Fruit fly (Drosophila melanogaster): ENCODE data around the gene nau.
A peak's percentile ranks its signal among the peaks of the same experiment; 100 is the strongest.

nau gene

DNA sequence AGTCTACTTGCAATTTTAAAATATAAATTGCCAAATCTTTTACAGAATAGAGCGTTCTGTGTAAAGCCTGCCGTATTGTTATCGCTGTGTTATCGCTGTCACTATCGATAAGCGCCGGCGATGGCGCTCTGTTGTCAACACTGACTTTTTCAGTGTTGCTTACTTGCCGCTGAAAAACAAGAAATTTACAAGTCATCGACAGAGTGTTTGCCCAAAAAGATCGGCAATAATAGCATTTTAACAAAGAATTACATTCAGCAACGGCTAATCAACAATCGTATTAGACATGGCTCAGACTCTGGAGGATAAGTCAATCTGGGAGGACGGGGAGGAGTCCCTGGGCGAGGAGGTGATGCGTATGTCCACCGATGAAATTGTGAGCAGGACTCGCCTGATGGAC lies 34.6 kb upstream of the nau start, which contains the start of the genes RanBP3 and Rpt5 (continued):
- TF ChIP-seq amos (GFP tag; IDR thresholded peaks at IDR 0.05; ENCODE audit: partially characterized antibody) (peak; percentile 86), hth (optimal IDR thresholded peaks at IDR 0.05) (no peak), Hsf (GFP tag; optimal IDR thresholded peaks at IDR 0.05) (peak; percentile 66), Deaf1 (tag; optimal IDR thresholded peaks at IDR 0.05) (no peak), CG12659 (GFP tag; optimal IDR thresholded peaks at IDR 0.05) (peak; percentile 82), cwo (GFP tag; optimal IDR thresholded peaks at IDR 0.05) (no peak), CG12071 (GFP tag; optimal IDR thresholded peaks at IDR 0.05) (no peak), Blimp-1 (GFP tag; optimal IDR thresholded peaks at IDR 0.05) (no peak), sim (GFP tag; IDR thresholded peaks at IDR 0.05) (no peak), CG9932 (GFP tag; IDR thresholded peaks at IDR 0.05) (peak; percentile 83), CG15696 (tag; optimal IDR thresholded peaks at IDR 0.05) (no peak), tin (GFP tag; optimal IDR thresholded peaks at IDR 0.05) (peak; percentile 67), CG17328 (GFP tag; IDR thresholded peaks at IDR 0.05) (no peak), croc (GFP tag; conservative IDR thresholded peaks at IDR 0.05) (no peak), jumu (GFP tag; optimal IDR thresholded peaks at IDR 0.05) (peak; percentile 49), Ets97D (GFP tag; optimal IDR thresholded peaks at IDR 0.05) (peak; percentile 72), Camta (GFP tag; optimal IDR thresholded peaks at IDR 0.05) (peak; percentile 6), tap (tag; optimal IDR thresholded peaks at IDR 0.05) (no peak), CoRest (tag; optimal IDR thresholded peaks at IDR 0.05) (no peak), cg (GFP tag; optimal IDR thresholded peaks at IDR 0.05) (no peak), p53 (GFP tag; optimal IDR thresholded peaks at IDR 0.05) (peak; percentile 32), hkb (optimal IDR thresholded peaks at IDR 0.05) (no peak), hkb (GFP tag; IDR thresholded peaks at IDR 0.05) (0 out of 2 replicates have a peak, but pooled peaks have one; percentile 20), yki (optimal IDR thresholded peaks at IDR 0.05) (no peak), schlank (tag; optimal IDR thresholded peaks at IDR 0.05) (no peak), NC2β (GFP tag; optimal IDR thresholded peaks at IDR 0.05) (peak; percentile 20), B-H2 (GFP tag; optimal IDR thresholded peaks at IDR 0.05) (peak; percentile 65), CG17829 (tag; optimal IDR thresholded peaks at IDR 0.05) (peak; percentile 50), btn (GFP tag; optimal IDR thresholded peaks at IDR 0.05) (no peak), CG4730 (GFP tag; IDR thresholded peaks at IDR 0.05) (no peak), CG2116 (GFP tag; optimal IDR thresholded peaks at IDR 0.05) (peak; percentile 85), trh (GFP tag; optimal IDR thresholded peaks at IDR 0.05) (peak; percentile 18), CG4707 (GFP tag; optimal IDR thresholded peaks at IDR 0.05) (peak; percentile 31), CG10543 (GFP tag; optimal IDR thresholded peaks at IDR 0.05) (no peak), CG3847 (GFP tag; IDR thresholded peaks at IDR 0.05) (peak; percentile 76), rib (GFP tag; IDR thresholded peaks at IDR 0.05) (no peak), CG9876 (GFP tag; optimal IDR thresholded peaks at IDR 0.05) (no peak), kni (GFP tag; optimal IDR thresholded peaks at IDR 0.05) (no peak), CG42726 (GFP tag; IDR thresholded peaks at IDR 0.05; ENCODE audit: partially characterized antibody) (peak; percentile 79; the same call in 1 of the 2 replicates), Nf-YC (tag; optimal IDR thresholded peaks at IDR 0.05) (no peak), sima (GFP tag; optimal IDR thresholded peaks at IDR 0.05) (no peak), ssp (GFP tag; IDR thresholded peaks at IDR 0.05) (peak; percentile 27; the same call in 1 of the 2 replicates), CG8478 (optimal IDR thresholded peaks at IDR 0.05) (no peak), CG9817 (tag; optimal IDR thresholded peaks at IDR 0.05) (peak; percentile 38), gsb-n (tag; optimal IDR thresholded peaks at IDR 0.05) (no peak), CG7963 (GFP tag; IDR thresholded peaks at IDR 0.05; ENCODE audit: partially characterized antibody) (peak; percentile 76), Taf1 (GFP tag; IDR thresholded peaks at IDR 0.05) (no peak), CG1024 (GFP tag; IDR thresholded peaks at IDR 0.05) (no peak), CG15514 (GFP tag; optimal IDR thresholded peaks at IDR 0.05) (peak; percentile 71), Ptx1 (GFP tag; IDR thresholded peaks at IDR 0.05) (0 out of 2 replicates have a peak, but pooled peaks have one; percentile 9), dmrt99B (tag; optimal IDR thresholded peaks at IDR 0.05) (no peak), ato (GFP tag; IDR thresholded peaks at IDR 0.05; ENCODE audit: partially characterized antibody) (peak; percentile 75)
